Fruit fly (Drosophila melanogaster): ENCODE data around the gene 14-3-3epsilon.

Gene 14-3-3epsilon

DNA sequence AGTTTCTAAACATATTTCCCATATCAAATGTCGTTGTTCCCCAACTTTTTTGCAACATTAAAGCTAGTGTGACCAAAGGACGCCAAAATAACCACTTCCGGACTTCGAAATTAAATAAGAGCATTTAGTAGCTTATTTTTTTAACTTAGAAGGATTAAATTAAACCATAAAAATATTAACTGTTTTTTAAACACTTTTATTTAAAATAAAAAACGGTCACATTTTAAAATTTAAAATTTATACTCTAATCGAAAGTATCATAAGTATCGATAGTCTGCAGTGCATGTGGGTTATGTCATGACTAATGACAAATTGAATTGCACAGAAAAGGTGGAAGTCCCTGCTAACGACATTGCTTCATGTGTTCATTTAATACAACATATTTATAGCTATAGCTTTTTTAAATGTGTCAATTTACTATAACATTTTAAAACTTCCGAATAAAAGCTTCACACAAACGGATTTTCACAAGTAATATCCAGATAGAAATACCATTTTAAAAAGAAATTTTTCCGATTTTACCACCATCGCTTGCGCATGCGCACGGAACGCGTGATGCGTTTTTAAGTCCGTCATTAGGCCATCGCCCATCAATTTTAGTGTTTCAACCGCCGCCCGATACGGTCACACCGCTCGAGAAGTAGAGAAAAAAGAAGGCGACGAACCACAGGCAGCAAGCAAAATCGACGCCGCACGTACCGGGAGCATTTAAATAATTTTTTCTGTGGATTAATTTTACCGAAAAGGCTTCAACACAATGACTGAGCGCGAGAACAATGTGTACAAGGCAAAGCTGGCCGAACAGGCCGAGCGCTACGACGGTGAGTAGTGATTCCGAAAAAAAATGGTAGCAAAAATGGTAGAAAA, at the start of gene 14-3-3epsilon, which contains the start of gene CG7156:
Gene 14-3-3epsilon, plus strand, starts transcription at position 443 of the 867 bp plus-strand sequence.
Gene CG7156, minus strand, starts transcription at position 71 of the 867 bp plus-strand sequence.
- peak; percentile 34 for TF ChIP-seq noc (tag; optimal IDR thresholded peaks at IDR 0.05)

DNA sequence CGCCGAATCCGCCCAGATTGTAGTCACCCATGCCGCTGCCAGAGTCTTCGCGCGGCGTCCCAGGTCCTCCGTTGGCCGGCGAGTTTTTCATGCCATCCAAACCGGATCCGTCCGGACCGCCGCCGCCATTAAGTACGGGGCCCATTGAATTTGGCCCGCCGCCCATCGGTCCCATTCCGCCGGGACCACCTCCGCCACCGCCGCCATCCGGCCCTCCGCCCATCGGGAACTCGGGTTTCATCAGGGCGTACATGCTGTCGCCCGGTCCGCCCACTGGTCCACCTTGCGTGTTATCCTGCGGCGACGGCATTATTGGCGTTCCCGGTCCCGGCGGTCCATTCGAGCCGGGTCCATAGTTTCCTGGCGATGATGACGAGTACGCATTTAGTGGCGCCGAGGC, 47.0 kb upstream of the 14-3-3epsilon start:
- no peak for TF ChIP-seq noc (tag; optimal IDR thresholded peaks at IDR 0.05)

DNA sequence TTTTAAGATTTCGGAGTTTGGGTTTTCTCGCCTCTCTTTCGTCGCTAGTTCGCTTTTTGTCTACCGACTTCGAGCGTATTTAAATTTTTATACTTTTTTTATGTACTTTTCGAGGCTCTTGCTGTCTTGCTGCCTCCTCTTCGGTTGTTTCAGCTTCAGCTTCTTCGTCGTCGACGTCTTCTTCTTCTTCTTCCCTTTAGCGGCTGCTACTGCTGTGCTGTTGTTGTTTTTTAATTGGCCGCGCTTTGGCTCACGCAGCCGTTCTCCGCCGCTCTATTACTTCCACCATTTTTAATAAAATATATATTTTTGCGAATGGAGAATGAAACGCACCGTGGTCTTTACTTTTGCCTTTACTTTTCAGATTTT, 45.7 kb upstream of the 14-3-3epsilon start:
- TF ChIP-seq noc (tag; optimal IDR thresholded peaks at IDR 0.05), result no peak

DNA sequence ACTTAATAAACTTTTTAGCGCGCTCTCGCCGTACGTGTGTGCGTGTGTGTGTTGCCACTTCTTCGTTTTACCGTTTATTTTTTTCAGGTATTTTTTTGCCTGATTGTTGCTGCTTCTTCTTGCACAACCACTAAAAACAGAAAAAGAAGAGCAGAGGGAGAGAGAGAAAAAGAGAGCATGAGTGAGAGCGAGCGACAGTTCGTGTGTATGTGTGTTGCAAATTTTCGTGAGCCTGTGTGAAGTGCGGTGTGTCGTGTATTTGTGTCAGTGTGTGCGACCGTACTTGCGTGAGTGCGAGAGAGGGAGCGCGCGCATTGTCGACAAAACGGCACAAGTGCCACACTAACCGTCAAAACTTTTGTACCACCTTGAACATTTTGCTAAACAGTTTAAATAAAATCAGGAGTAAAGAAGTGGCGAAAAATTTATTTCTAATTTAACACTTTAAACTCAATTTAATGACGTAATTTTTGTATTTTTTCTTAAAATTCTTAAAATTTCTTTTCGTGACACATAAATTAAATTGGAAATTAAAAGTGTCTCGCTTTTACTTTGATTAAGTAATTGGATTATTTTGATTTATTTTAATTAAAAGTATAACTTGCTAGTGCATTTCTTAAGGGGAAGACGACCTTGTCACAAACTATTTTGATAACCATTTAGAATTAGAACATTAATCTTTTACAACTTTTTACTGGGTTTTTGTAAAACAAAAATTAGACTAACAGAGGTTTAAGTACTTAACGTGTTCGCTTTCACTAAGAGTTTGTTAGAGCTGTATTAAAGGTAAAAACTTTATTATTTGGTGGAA, 45.1 kb upstream of the 14-3-3epsilon start:
- TF ChIP-seq noc (tag; optimal IDR thresholded peaks at IDR 0.05), result peak; percentile 51

DNA sequence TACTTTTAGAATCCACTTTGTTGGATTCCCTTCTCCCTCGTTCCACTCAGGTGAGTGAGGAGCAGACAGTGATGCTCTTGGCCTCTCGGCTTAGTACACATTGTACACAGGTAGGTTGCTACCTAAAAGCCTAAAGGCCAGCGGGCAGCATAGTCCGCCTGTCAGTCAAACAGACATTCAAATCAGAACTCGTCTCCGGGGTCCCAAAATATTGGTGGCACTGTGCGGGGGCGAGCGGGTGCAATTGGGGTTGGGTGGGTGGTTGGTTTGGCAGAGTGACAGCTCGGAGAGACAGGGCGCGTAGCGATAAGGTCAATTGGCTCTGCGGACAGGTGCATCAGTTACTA, 44.6 kb upstream of the 14-3-3epsilon start:
- no peak for TF ChIP-seq noc (tag; optimal IDR thresholded peaks at IDR 0.05)

DNA sequence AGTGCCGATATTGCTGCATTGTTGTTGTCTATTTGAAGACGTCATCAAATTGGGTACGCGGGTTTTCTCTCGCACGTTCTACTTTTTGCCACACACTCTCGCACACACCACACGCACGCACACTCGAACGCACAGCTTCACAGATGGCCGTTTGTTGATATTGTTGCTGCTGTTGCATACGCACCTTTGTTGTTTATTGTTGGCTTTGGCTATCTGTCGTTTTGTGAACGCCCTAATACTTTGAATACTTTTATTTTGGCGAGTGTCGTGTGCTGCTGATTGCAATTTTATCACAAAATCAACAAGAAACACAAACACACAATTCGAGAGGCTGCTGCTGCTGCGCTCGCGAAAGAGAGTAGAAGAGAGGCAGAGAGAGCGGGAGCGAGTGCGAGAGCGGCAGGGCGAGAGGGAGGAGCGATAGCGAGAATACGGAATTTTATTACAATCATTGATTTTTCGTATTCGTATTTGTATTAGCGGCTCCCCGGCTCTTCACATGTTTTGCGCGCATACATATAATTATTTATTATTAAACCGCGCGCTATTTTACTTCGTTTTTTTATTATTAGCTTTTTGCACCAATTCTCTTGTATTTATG, 43.7 kb upstream of the 14-3-3epsilon start:
- peak; percentile 50 for TF ChIP-seq noc (tag; optimal IDR thresholded peaks at IDR 0.05)

DNA sequence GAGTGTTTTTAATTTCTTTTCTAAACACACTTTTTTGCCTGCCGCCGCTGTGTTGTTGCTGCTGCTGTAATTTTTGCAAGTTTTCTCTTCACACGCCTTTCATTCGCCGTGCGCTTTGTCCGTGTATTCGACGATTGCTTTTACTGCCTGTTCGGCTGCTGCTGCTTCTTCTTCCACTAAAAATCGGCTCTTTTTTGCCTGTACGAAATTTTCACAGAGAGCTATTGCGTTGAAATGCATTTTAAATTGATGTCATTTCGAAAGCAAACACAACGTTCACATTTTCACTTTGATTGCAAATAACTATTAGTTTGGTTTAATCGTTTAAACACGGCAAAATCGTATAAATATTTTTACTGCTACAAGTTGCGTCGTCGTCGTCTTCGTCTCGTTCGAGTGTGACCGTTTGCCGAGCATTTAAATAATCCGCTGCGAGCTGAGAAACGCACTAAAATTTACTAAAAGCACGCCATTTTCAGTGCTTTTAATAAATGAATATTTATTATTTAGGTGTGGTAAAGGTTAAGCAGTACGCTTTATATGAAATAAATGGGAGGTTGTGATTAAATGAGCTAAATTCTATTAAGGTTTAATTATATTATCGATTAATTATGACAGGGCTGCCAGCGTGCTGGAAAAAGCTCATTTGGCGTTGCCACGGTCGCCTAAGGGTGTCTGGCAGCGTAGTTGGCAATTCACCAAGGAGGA, 43.0 kb upstream of the 14-3-3epsilon start, which contains the start of the genes Ssdp and CG7985:
Gene Ssdp, minus strand, starts transcription at position 419 of the 708 bp plus-strand sequence.
Gene CG7985, plus strand, starts transcription at position 681 of the 708 bp plus-strand sequence.
- TF ChIP-seq noc (tag; optimal IDR thresholded peaks at IDR 0.05), result no peak

DNA sequence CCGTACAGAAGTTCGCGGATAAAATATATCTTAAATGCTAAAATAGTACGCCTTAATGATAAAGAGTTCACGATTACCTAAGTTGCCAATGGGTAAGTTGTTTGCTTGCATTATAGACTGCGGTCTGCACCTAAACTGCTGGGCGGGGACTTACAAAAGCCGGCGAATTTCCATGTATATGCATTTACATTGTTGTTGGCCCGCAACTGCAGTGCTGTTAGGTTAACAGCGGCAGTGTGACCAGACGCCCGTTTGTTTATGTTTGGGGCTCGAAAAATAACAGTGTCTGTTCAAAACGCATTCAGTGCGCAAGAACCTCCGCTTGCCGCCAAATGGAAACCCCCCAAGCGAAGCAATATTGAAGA, 42.5 kb upstream of the 14-3-3epsilon start:
- no peak for TF ChIP-seq noc (tag; optimal IDR thresholded peaks at IDR 0.05)

DNA sequence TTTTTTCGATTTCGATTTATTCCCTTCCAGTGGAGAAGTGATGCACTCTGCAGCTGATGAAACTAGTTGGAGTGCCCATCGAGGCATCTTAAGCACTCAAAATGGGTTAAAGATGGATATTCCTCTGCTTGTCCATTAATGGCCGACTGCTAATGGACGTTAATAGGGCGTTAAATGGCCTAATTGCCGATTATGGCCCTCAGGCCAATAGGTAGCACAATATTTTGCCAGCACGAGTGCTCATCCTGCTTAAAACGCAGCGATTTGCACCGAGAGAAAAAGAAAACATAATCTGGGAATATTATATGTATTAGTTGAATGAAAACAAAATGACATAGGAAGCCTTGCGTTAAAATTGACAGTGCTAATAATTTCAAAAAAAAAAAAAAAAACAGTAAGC, 33.9 kb upstream of the 14-3-3epsilon start, which contains the start of gene CG44158:
Gene CG44158, plus strand, starts transcription at position 301 of the 400 bp plus-strand sequence.
- no peak for TF ChIP-seq noc (tag; optimal IDR thresholded peaks at IDR 0.05)

DNA sequence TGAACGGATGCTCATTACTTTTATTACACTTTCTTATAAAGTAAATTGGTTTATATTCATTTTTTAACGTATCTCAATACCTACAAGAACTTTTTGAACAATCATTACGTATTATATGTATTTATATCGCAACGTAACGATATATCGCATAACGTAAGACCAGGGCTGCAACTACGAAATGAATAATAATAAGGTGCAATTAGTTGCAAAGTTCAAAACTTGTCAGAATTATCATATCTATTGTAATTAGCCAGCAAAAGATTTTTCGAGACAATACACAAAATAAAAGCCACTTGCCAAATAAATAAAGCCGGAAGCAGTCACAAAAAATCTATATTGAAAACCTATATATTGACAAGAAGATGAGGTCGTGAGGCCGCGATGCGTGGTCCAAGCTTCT, 27.0 kb upstream of the 14-3-3epsilon start:
- TF ChIP-seq noc (tag; optimal IDR thresholded peaks at IDR 0.05), result no peak

DNA sequence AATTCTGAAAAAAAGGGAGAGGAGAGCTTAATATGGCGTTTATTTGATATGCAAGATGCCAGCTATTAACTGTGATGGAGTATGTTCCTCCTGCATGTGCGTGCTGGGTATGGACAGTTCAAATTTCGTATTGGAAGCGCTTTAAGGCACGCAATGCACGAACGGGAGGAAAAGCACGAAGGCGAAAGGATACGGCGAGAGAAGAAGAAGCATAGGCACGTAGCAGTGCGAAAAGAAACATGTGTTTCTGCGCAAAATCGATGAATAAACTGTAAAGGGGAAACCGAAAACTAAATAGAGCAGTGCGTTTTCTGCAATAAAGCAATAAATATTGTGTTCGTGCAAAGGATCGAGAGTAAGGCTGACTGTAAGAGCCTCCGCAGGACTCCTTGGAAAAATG, 26.4 kb upstream of the 14-3-3epsilon start, which contains the start of gene CG14314:
Gene CG14314, plus strand, starts transcription at position 243 of the 400 bp plus-strand sequence.
- no peak for TF ChIP-seq noc (tag; optimal IDR thresholded peaks at IDR 0.05)

DNA sequence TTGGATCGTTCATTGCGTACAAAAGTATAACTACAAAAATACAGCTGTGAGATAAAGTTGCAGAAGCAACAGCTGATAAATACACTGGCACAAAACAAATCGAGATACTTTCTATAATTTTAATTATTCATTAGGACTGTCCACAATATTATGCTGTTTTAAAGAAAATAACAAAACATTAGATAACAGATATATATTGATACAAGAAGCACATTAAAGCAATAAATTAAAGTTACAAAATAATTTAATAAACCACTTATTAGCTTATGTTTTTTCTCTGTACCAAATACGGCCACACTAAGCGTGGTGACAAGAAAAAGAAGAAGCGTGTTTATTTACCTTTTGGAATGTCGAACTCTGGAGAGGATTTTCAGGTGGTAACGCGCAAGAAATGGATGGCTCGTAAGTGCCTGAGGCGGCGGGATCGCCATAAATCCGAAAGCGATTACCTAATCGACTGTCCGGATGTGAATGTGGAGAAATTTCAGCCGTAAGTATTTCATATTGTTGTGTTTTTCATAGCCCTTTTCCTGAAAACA, 22.1 kb upstream of the 14-3-3epsilon start, which contains the start of the genes CG7988 and CG7183:
Gene CG7988, plus strand, starts transcription at position 316 of the 539 bp plus-strand sequence.
Gene CG7183, minus strand, starts transcription at position 489 of the 539 bp plus-strand sequence.
- TF ChIP-seq noc (tag; optimal IDR thresholded peaks at IDR 0.05), result peak; percentile 92

DNA sequence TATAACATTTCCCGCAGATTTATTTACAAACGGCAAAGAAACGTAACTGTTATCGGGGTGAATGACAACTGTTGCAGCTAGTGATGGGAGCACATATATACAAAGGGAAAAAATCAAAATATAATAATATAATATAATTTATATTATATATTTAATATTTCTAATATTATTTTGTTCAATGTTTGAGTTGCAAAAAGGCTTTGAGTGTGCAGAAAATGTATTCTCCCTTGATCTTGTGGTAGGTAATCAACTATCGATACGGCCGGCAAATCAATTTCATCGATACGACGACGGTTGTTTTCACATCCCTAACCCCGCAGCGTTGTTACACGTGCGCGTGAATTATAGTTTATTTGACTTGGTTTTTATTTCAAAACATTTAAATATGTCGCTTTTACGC, 18.9 kb upstream of the 14-3-3epsilon start, which contains the start of the genes mTerf5 and Non3:
Gene mTerf5, minus strand, starts transcription at position 249 of the 400 bp plus-strand sequence.
Gene Non3, plus strand, starts transcription at position 289 of the 400 bp plus-strand sequence.
- peak; percentile 54 for TF ChIP-seq noc (tag; optimal IDR thresholded peaks at IDR 0.05)

DNA sequence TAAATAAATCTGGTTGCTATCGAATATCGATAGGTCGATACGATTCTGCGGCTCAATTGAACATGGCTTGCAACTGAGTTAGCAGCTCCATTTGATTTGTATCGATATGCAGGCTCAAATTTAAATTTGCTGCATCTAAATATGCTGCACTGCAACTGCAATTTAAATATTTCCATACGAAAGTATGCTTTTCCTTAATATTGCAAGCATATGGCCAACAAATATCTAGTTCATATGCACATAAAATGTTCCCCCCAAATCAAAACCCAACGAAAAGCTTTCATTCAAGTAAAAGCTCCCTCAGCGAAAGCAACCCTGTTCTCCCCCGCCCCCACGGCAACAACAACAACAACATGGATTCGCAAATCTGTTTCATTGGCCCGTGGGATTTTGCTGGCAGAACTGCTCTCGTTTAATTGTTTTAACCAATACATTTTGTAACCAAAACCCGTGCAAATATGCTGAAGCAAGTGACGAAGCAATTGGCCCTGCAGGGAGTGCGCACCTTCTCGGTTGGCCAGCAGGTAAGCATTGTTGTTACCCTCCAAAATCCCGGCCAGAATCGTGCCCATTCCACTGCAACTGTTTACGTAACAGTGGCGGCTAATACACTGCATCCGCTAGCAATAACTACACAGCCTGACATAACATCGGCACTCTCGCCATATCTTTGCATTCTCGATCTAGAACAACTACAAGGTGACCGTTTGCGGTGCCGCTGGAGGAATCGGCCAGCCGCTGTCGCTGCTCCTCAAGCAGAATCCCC, 16.1 kb upstream of the 14-3-3epsilon start, which contains the start of the genes CG7168 and Mdh2:
Gene CG7168, minus strand, starts transcription at position 40 of the 766 bp plus-strand sequence.
Gene Mdh2, plus strand, starts transcription at position 354 of the 766 bp plus-strand sequence.
- TF ChIP-seq noc (tag; optimal IDR thresholded peaks at IDR 0.05), result no peak
